Fruit fly (Drosophila melanogaster): ENCODE data around the gene CG7953.
A peak's percentile ranks its signal among the peaks of the same experiment; 100 is the strongest.

Gene CG7953

dm6 chr2L:13807097-13807496, 40.6 kb upstream of the CG7953 start:
- no peak for TF ChIP-seq fd85E (GFP tag; optimal IDR thresholded peaks at IDR 0.05)
- TF ChIP-seq Gug (GFP tag; IDR thresholded peaks at IDR 0.05) = no peak
- TF ChIP-seq Lpt (GFP tag; optimal IDR thresholded peaks at IDR 0.05) = no peak
- no peak for TF ChIP-seq net (GFP tag; optimal IDR thresholded peaks at IDR 0.05)
- TF ChIP-seq CG15336 (GFP tag; IDR thresholded peaks at IDR 0.05) = no peak
- TF ChIP-seq topi (GFP tag; optimal IDR thresholded peaks at IDR 0.05) = peak; percentile 2
- TF ChIP-seq vri (GFP tag; optimal IDR thresholded peaks at IDR 0.05) = no peak
- no peak for TF ChIP-seq CG4318 (GFP tag; optimal IDR thresholded peaks at IDR 0.05)
- TF ChIP-seq Ets21C (GFP tag; optimal IDR thresholded peaks at IDR 0.05) = no peak
- no peak for TF ChIP-seq Hr39 (GFP tag; optimal IDR thresholded peaks at IDR 0.05)
- TF ChIP-seq cyc (GFP tag; optimal IDR thresholded peaks at IDR 0.05) = no peak
- no peak for TF ChIP-seq CG8319 (GFP tag; optimal IDR thresholded peaks at IDR 0.05)
- TF ChIP-seq fkh (GFP tag; optimal IDR thresholded peaks at IDR 0.05) = peak; percentile 60
- no peak for TF ChIP-seq fd59A (GFP tag; optimal IDR thresholded peaks at IDR 0.05)
- peak; percentile 42 for TF ChIP-seq Eip78C (GFP tag)
- TF ChIP-seq eg (GFP tag; IDR thresholded peaks at IDR 0.05) = no peak
- TF ChIP-seq Hr4 (GFP tag; optimal IDR thresholded peaks at IDR 0.05) = no peak
- no peak for TF ChIP-seq CG8632 (GFP tag; optimal IDR thresholded peaks at IDR 0.05)

dm6 chr2L:13807959-13808358, 39.8 kb upstream of the CG7953 start:
- TF ChIP-seq Smox (GFP tag; optimal IDR thresholded peaks at IDR 0.05) = no peak
- no peak for TF ChIP-seq CG6854 (GFP tag; optimal IDR thresholded peaks at IDR 0.05)
- TF ChIP-seq salr (GFP tag; optimal IDR thresholded peaks at IDR 0.05) = no peak
- TF ChIP-seq Sox14 (GFP tag; optimal IDR thresholded peaks at IDR 0.05) = no peak
- peak; percentile 39 for TF ChIP-seq fkh (GFP tag; optimal IDR thresholded peaks at IDR 0.05)
- TF ChIP-seq CG32006 (GFP tag; optimal IDR thresholded peaks at IDR 0.05) = no peak
- peak; percentile 40 for TF ChIP-seq esn (GFP tag; optimal IDR thresholded peaks at IDR 0.05)
- peak; percentile 64 for TF ChIP-seq Eip78C (GFP tag)
- TF ChIP-seq eg (GFP tag; IDR thresholded peaks at IDR 0.05) = no peak
- TF ChIP-seq CG11294 (GFP tag; IDR thresholded peaks at IDR 0.05) = no peak
- TF ChIP-seq CG10631 (GFP tag; optimal IDR thresholded peaks at IDR 0.05) = no peak

dm6 chr2L:13811323-13811722, 36.4 kb upstream of the CG7953 start, which contains the start of the genes Adat1 and CG16865:
TSS of gene Adat1 (minus strand) at chr2L:13811474.
TSS of gene CG16865 (plus strand) at chr2L:13811522.
- TF ChIP-seq CG34406 (GFP tag; optimal IDR thresholded peaks at IDR 0.05) (no peak), fkh (GFP tag; optimal IDR thresholded peaks at IDR 0.05) (peak; percentile 100), CG6854 (GFP tag; optimal IDR thresholded peaks at IDR 0.05) (no peak), fd85E (GFP tag; optimal IDR thresholded peaks at IDR 0.05) (no peak), CG9139 (GFP tag; optimal IDR thresholded peaks at IDR 0.05) (no peak), Hr38 (GFP tag; optimal IDR thresholded peaks at IDR 0.05) (no peak)

- TF ChIP-seq lz (GFP tag; optimal IDR thresholded peaks at IDR 0.05) (no peak), vri (GFP tag; optimal IDR thresholded peaks at IDR 0.05) (no peak), CG6792 (GFP tag; optimal IDR thresholded peaks at IDR 0.05) (no peak), CG8632 (GFP tag; optimal IDR thresholded peaks at IDR 0.05) (no peak), Blimp-1 (GFP tag; optimal IDR thresholded peaks at IDR 0.05) (no peak), dac (GFP tag; optimal IDR thresholded peaks at IDR 0.05) (no peak), Hr38 (GFP tag; optimal IDR thresholded peaks at IDR 0.05) (no peak), net (GFP tag; optimal IDR thresholded peaks at IDR 0.05) (no peak), svp (GFP tag) (no peak), Lpt (GFP tag; optimal IDR thresholded peaks at IDR 0.05) (no peak), Smox (GFP tag; optimal IDR thresholded peaks at IDR 0.05) (no peak), CG6808 (GFP tag; optimal IDR thresholded peaks at IDR 0.05) (no peak), CG11294 (GFP tag; IDR thresholded peaks at IDR 0.05) (no peak), Eip75B (GFP tag; optimal IDR thresholded peaks at IDR 0.05) (no peak), OdsH (GFP tag; optimal IDR thresholded peaks at IDR 0.05) (no peak), CG6854 (GFP tag; optimal IDR thresholded peaks at IDR 0.05) (no peak), CG1621 (tag; optimal IDR thresholded peaks at IDR 0.05) (no peak), Sox15 (GFP tag; optimal IDR thresholded peaks at IDR 0.05) (no peak)
Observed at dm6 chr2L:13813156-13813555, 34.6 kb upstream of the CG7953 start, which contains the start of gene CG16888. TSS of gene CG16888 (minus strand) at chr2L:13813256.

Data from whole organism, prepupa.